Fruit fly (Drosophila melanogaster) whole organism, embryonic: ENCODE data around the gene CG31445.

Source experiments
- Bdp1 ChIP-seq: fragments of 200-800 bp; sonication (Bioruptor generic); optimal IDR thresholded peaks from 3 replicates; lab custom pipeline; 2016; ENCODE audit warnings: missing biosample characterization, missing genetic modification characterization
- ind ChIP-seq: fragments of 200-800 bp; sonication (Bioruptor generic); optimal IDR thresholded peaks from 3 replicates; lab custom pipeline; 2016; ENCODE audit warnings: missing biosample characterization, missing genetic modification characterization
- ro ChIP-seq: fragments of 200-800 bp; sonication (Bioruptor generic); IDR thresholded peaks from 2 replicates; pipeline ENCODE4 v1.3.6; 2022; ENCODE audit warnings: missing biosample characterization, missing genetic modification characterization

- TF ChIP-seq Bdp1 (GFP tag; lab: Kevin White, UChicago), result no peak
- no peak for TF ChIP-seq ro (GFP tag; lab: Robert Waterston, UW)
- TF ChIP-seq ind, result no peak
Measured at dm6 chr3R:29259466-29260132, 15.0 kb upstream of the CG31445 start.
